Fruit fly (Drosophila melanogaster): Measurements from ENCODE around the gene Zw10.

Zw10 gene

dm6 chrX:2647472-2647883, 43.5 kb downstream of the Zw10 start (continued):
- TF ChIP-seq NC2α (GFP tag; optimal IDR thresholded peaks at IDR 0.05) (no peak), gro (GFP tag; optimal IDR thresholded peaks at IDR 0.05) (peak; percentile 50), CG1603 (tag; optimal IDR thresholded peaks at IDR 0.05) (peak; percentile 84), ind (GFP tag; optimal IDR thresholded peaks at IDR 0.05) (peak; percentile 60), prd (optimal IDR thresholded peaks at IDR 0.05) (no peak), prd (GFP tag; IDR thresholded peaks at IDR 0.05) (peak; percentile 64), Hr39 (optimal IDR thresholded peaks at IDR 0.05) (no peak), Sry-β (GFP tag; optimal IDR thresholded peaks at IDR 0.05) (no peak), schlank (tag; optimal IDR thresholded peaks at IDR 0.05) (peak; percentile 27), Ada2b (GFP tag; IDR thresholded peaks at IDR 0.05) (peak; percentile 57), bab2 (GFP tag; optimal IDR thresholded peaks at IDR 0.05) (peak; percentile 56), CG33557 (GFP tag; optimal IDR thresholded peaks at IDR 0.05) (no peak), CG14441 (GFP tag; IDR thresholded peaks at IDR 0.05) (peak; percentile 51), CG1602 (GFP tag; optimal IDR thresholded peaks at IDR 0.05) (peak; percentile 43), pan (optimal IDR thresholded peaks at IDR 0.05) (no peak), pan (GFP tag; optimal IDR thresholded peaks at IDR 0.05 in 1 of 2, IDR thresholded peaks at IDR 0.05 in 1 of 2) (peak in 1 of 2 experiments; percentile 49), Ravus (GFP tag; IDR thresholded peaks at IDR 0.05) (no peak), H2.0 (GFP tag; IDR thresholded peaks at IDR 0.05) (0 out of 2 replicates have a peak, but pooled peaks have one; percentile 22), CG10366 (GFP tag; IDR thresholded peaks at IDR 0.05) (peak; percentile 44), Xbp1 (GFP tag; optimal IDR thresholded peaks at IDR 0.05) (peak; percentile 65), CG6813 (GFP tag; optimal IDR thresholded peaks at IDR 0.05) (peak; percentile 60), CG13424 (tag; optimal IDR thresholded peaks at IDR 0.05) (peak; percentile 80), Six4 (GFP tag; optimal IDR thresholded peaks at IDR 0.05) (peak; percentile 43), bigmax (GFP tag; optimal IDR thresholded peaks at IDR 0.05) (no peak), Taf1 (GFP tag; IDR thresholded peaks at IDR 0.05) (no peak), CG6272 (GFP tag; IDR thresholded peaks at IDR 0.05) (no peak), CG15601 (tag; optimal IDR thresholded peaks at IDR 0.05) (peak; percentile 33), Meics (GFP tag; optimal IDR thresholded peaks at IDR 0.05) (peak; percentile 56), lov (optimal IDR thresholded peaks at IDR 0.05) (no peak), lov (GFP tag; IDR thresholded peaks at IDR 0.05) (no peak), Dad (GFP tag; optimal IDR thresholded peaks at IDR 0.05) (peak; percentile 44), Max (GFP tag; optimal IDR thresholded peaks at IDR 0.05) (no peak), HLH4C (GFP tag; IDR thresholded peaks at IDR 0.05; ENCODE audit: partially characterized antibody) (no peak), Tbp (GFP tag; optimal IDR thresholded peaks at IDR 0.05) (no peak), CG12299 (tag; optimal IDR thresholded peaks at IDR 0.05) (peak; percentile 37), CG15514 (GFP tag; optimal IDR thresholded peaks at IDR 0.05) (peak; percentile 40), CG10654 (GFP tag; optimal IDR thresholded peaks at IDR 0.05) (peak; percentile 58), CG12236 (GFP tag; optimal IDR thresholded peaks at IDR 0.05) (peak; percentile 41), ap (GFP tag; IDR thresholded peaks at IDR 0.05) (no peak), CG12659 (GFP tag; optimal IDR thresholded peaks at IDR 0.05) (peak; percentile 43), hb (GFP tag; IDR thresholded peaks at IDR 0.05; ENCODE audit: partially characterized antibody) (no peak), zen2 (GFP tag; IDR thresholded peaks at IDR 0.05; ENCODE audit: partially characterized antibody) (no peak), amos (GFP tag; IDR thresholded peaks at IDR 0.05; ENCODE audit: partially characterized antibody) (no peak), nau (GFP tag; optimal IDR thresholded peaks at IDR 0.05) (no peak), CG15269 (tag; optimal IDR thresholded peaks at IDR 0.05) (peak; percentile 77), dmrt11E (tag; optimal IDR thresholded peaks at IDR 0.05) (peak; percentile 11), gcm (GFP tag; optimal IDR thresholded peaks at IDR 0.05) (peak; percentile 50), CG1529 (GFP tag; optimal IDR thresholded peaks at IDR 0.05) (peak; percentile 36), CG14710 (tag; optimal IDR thresholded peaks at IDR 0.05) (peak; percentile 33), CG10267 (tag; optimal IDR thresholded peaks at IDR 0.05) (peak; percentile 50), seq (GFP tag; IDR thresholded peaks at IDR 0.05) (peak; percentile 53; the same call in 1 of the 2 replicates), tgo (GFP tag; IDR thresholded peaks at IDR 0.05) (peak; percentile 64; the same call in 2 of the 3 replicates)
